Fruit fly (Drosophila melanogaster) whole organism, prepupa: Measurements from ENCODE around the gene PGAP2.
A peak's percentile ranks its signal among the peaks of the same experiment; 100 is the strongest.

Experiments used
- CG31627 ChIP-seq: fragments of 200-800 bp; sonication (Bioruptor generic); optimal IDR thresholded peaks from 3 replicates; lab custom pipeline; 2016; ENCODE audit warnings: missing biosample characterization, missing genetic modification characterization
- CG32006 ChIP-seq: fragments of 200-800 bp; sonication (Bioruptor generic); optimal IDR thresholded peaks from 3 replicates; lab custom pipeline; 2017; ENCODE audit warnings: missing biosample characterization, mild to moderate bottlenecking, missing genetic modification characterization
- CG6163 ChIP-seq: fragments of 200-800 bp; sonication (Bioruptor generic); IDR thresholded peaks from 3 replicates; pipeline ENCODE4 v1.3.6; 2022; ENCODE audit warnings: missing biosample characterization, missing genetic modification characterization
- CG6792 ChIP-seq: fragments of 200-800 bp; sonication (Bioruptor generic); optimal IDR thresholded peaks from 3 replicates; lab custom pipeline; 2016; ENCODE audit warnings: missing biosample characterization, missing genetic modification characterization
- CG6808 ChIP-seq: fragments of 200-800 bp; sonication (Bioruptor generic); optimal IDR thresholded peaks from 3 replicates; lab custom pipeline; 2017; ENCODE audit warnings: missing biosample characterization, missing genetic modification characterization, mild to moderate bottlenecking, moderate library complexity, missing genetic modification reagents
- CG8632 ChIP-seq: fragments of 200-800 bp; sonication (Bioruptor generic); optimal IDR thresholded peaks from 3 replicates; lab custom pipeline; 2016; ENCODE audit warnings: missing biosample characterization, missing genetic modification characterization
- Eip75B ChIP-seq: fragments of 200-800 bp; sonication (Bioruptor generic); optimal IDR thresholded peaks from 3 replicates; lab custom pipeline; 2016; ENCODE audit warnings: missing biosample characterization, missing genetic modification characterization
- Eip78C ChIP-seq: fragments of 200-800 bp; sonication (Bioruptor generic); peaks from one replicate; lab custom pipeline; 2016; ENCODE audit warnings: missing biosample characterization, missing genetic modification characterization
- Hr39 ChIP-seq: fragments of 200-800 bp; sonication (Bioruptor generic); optimal IDR thresholded peaks from 2 replicates; lab custom pipeline; 2016; ENCODE audit warnings: missing biosample characterization, missing genetic modification characterization
- OdsH ChIP-seq: fragments of 200-800 bp; sonication (Bioruptor generic); optimal IDR thresholded peaks from 3 replicates; lab custom pipeline; 2016; ENCODE audit warnings: missing biosample characterization, missing genetic modification characterization
- Sox15 ChIP-seq: fragments of 200-800 bp; sonication (Bioruptor generic); optimal IDR thresholded peaks from 3 replicates; lab custom pipeline; 2016; ENCODE audit warnings: missing biosample characterization, missing genetic modification characterization
- salr ChIP-seq, 2 experiments: fragments of 200-800 bp; sonication (Bioruptor generic); optimal IDR thresholded peaks; 3 replicates each; lab custom pipeline; 2016 to 2018; ENCODE audit warnings: missing biosample characterization in 2 of 2, missing genetic modification characterization in 2 of 2, mild to moderate bottlenecking in 1 of 2

DNA sequence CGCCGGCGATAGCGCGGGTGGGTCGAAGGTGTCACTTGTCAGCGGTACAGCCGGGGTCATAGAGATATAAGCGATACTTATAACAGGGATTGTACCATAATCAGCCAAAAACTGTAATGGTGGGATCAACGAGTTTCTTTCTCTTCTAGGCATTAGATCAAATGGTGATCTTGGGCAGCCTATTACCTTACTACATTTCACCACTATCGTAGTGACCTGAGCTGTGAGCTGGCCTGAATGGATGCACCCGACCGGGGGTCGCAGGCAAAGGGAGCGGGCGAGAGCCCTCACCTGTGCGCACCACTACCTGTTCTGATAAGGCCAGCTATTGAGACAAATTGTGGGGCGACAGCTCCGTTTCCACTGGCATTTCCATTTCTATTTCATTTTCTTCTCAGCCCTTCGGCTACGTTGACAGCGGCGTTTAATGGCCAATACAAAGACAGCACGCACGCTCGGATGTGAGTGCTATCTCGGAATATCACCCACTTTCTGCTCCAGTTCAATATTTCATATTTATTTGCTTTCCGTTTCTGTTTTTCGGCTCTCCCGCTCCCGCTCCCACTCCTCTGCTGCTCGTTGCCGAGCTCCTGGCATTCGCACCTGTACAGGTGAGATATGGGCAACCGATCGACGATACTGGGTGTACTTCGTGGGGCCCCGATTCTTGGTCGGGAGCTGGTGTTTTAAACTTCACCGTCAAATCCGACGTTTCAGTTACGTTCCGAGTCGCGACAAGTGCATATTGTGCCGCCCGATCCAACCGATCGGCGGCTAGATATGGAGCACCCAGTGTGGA lies 37.6 kb upstream of the PGAP2 start:
- peak; percentile 3 for TF ChIP-seq CG31627
- TF ChIP-seq CG6808: no peak
- TF ChIP-seq CG6792 (GFP tag; lab: Kevin White, UChicago): peak; percentile 24
- peak; percentile 36 for TF ChIP-seq CG32006
- TF ChIP-seq CG6163: peak; percentile 73
- TF ChIP-seq salr (GFP tag; optimal IDR thresholded peaks at IDR 0.05; lab: Kevin White, UChicago): no peak
- TF ChIP-seq CG8632: peak; percentile 37
- peak; percentile 40 for TF ChIP-seq Hr39
- peak; percentile 17 for TF ChIP-seq Sox15
- peak; percentile 17 for TF ChIP-seq OdsH (GFP tag; lab: Kevin White, UChicago)
- peak; percentile 26 for TF ChIP-seq Eip75B (GFP tag; lab: Kevin White, UChicago)
- peak; percentile 81 for TF ChIP-seq Eip78C (GFP tag; lab: Kevin White, UChicago)
